Worm (Caenorhabditis elegans): ENCODE measurements around the gene ver-4.

DNA sequence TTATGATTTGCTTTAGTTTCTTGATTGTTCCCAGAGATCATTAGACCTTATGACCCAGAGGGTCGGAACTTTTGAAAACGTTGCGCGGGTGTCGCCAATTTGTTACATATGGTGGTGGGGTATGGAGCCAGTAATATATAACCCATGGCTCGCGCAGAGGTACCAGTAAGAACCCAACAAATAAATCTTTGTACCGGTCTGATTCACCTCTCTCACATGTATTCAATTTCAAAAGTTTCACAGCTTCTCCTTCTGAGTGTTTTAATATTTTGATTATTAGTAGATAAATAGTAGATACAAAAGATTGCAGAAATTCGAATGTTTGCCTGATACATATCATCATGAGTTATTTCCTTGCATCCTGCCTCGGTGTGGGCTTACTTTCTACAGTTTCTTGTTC lies 33.9 kb downstream of the ver-4 start, which contains the start of gene egl-15:
- TF ChIP-seq nhr-12 (tag; optimal IDR thresholded peaks at IDR 0.05) (no peak), nhr-6 (tag; optimal IDR thresholded peaks at IDR 0.05) (no peak), F13H6.1 (tag; optimal IDR thresholded peaks at IDR 0.05) (no peak), ama-1 (optimal IDR thresholded peaks at IDR 0.05) (no peak), lin-11 (tag; optimal IDR thresholded peaks at IDR 0.05) (no peak)
